Worm (Caenorhabditis elegans) whole organism, early embryonic: ENCODE measurements around the gene ceh-89.

Experiments used
- B0310.2 ChIP-seq: sonication (generic microtip); optimal IDR thresholded peaks from 2 replicates; lab custom pipeline; 2016; ENCODE audit warnings: mild to moderate bottlenecking, missing genetic modification characterization, missing compliant biosample characterization
- F13C5.2 ChIP-seq: sonication (generic microtip); optimal IDR thresholded peaks from 2 replicates; lab custom pipeline; 2017; ENCODE audit warnings: mild to moderate bottlenecking, missing genetic modification characterization, inconsistent platforms, missing compliant biosample characterization
- aly-1 ChIP-seq: sonication (generic microtip); optimal IDR thresholded peaks from 2 replicates; lab custom pipeline; 2016; ENCODE audit warnings: missing genetic modification characterization, missing compliant biosample characterization
- ama-1 ChIP-seq: fragments of 150-350 bp; optimal IDR thresholded peaks from 2 replicates; lab custom pipeline; 2014
- ceh-13 ChIP-seq: fragments of 200-800 bp; sonication (Bioruptor generic); optimal IDR thresholded peaks from 2 replicates; lab custom pipeline; 2018; ENCODE audit warnings: mild to moderate bottlenecking, missing genetic modification characterization, missing compliant biosample characterization
- ets-7 ChIP-seq: sonication (generic microtip); optimal IDR thresholded peaks from 2 replicates; lab custom pipeline; 2016; ENCODE audit warnings: missing genotype, missing genetic modification characterization, missing compliant biosample characterization
- flt-1 ChIP-seq: fragments of 200-800 bp; sonication (Bioruptor generic); IDR thresholded peaks from 2 replicates; pipeline ENCODE4 v1.3.6; 2022; ENCODE audit warnings: missing genetic modification characterization, missing compliant biosample characterization
- hnd-1 ChIP-seq: sonication (generic microtip); optimal IDR thresholded peaks from 2 replicates; lab custom pipeline; 2016; ENCODE audit warnings: missing genetic modification characterization, missing compliant biosample characterization
- scrt-1 ChIP-seq: fragments of 200-800 bp; sonication (Bioruptor generic); IDR thresholded peaks from 2 replicates; pipeline ENCODE4 v1.3.6; 2022; ENCODE audit warnings: missing genetic modification characterization, missing compliant biosample characterization
- tbx-11 ChIP-seq: fragments of 200-800 bp; sonication (Bioruptor generic); IDR thresholded peaks from 2 replicates; pipeline ENCODE4 v1.3.6; 2022; ENCODE audit warnings: missing genetic modification characterization, missing compliant biosample characterization
- tbx-37 ChIP-seq: fragments of 200-800 bp; sonication (Bioruptor generic); conservative IDR thresholded peaks from 2 replicates; pipeline ENCODE4 v1.3.6; 2022; ENCODE audit warnings: missing genetic modification reagents, missing genetic modification characterization, missing compliant biosample characterization

DNA sequence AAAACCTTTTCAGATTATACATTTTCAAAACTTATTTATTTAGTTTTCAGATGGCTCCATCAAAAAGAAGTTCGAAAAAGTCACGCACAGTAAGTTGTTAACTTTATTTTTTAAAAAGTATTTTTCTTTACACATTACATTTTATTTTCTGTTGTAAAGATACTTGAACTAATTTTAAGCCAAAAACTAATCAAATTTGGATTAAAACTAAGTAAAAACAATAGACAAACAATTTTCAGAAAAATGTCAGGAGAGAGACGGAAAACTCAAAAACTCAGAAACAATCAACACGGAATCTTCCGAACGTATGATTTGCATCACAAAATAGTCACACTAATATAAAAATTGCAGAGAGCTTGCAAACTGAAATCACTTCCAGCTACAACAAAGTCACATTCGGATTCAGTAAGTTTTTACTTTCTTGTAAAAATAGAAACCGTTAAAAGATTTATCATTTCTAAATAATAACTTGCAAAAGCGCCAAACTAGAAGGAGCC lies at the start of gene ceh-89:
- TF ChIP-seq ama-1 (lab: Kevin White, UChicago) (no peak), B0310.2 (no peak), flt-1 (no peak), tbx-37 (GFP tag; lab: Robert Waterston, UW) (no peak), ets-7 (tag; lab: Kevin White, UChicago) (no peak), ceh-13 (GFP tag; lab: Kevin White, UChicago) (no peak), hnd-1 (tag; lab: Kevin White, UChicago) (no peak), scrt-1 (GFP tag; lab: Robert Waterston, UW) (no peak), F13C5.2 (tag; lab: Kevin White, UChicago) (no peak), aly-1 (no peak), tbx-11 (GFP tag; lab: Robert Waterston, UW) (no peak)
